Worm (Caenorhabditis elegans): ENCODE measurements around the gene C02F4.5.
A peak's percentile ranks its signal among the peaks of the same experiment; 100 is the strongest.

The C02F4.5 gene

ce11 chrIV:10501550-10502240 is 22.2 kb downstream of the C02F4.5 start, which contains the start of gene tax-6:
Gene tax-6, minus strand, starts transcription at chrIV:10501600.
- TF ChIP-seq snpc-1.3 (tag; optimal IDR thresholded peaks at IDR 0.05; ENCODE audit: insufficient read depth) (no peak), Y53F4B.3 (GFP tag; IDR thresholded peaks at IDR 0.05) (no peak), Y56A3A.18 (GFP tag; IDR thresholded peaks at IDR 0.05) (no peak), F22D6.2 (tag; optimal IDR thresholded peaks at IDR 0.05) (no peak), ztf-3 (GFP tag; optimal IDR thresholded peaks at IDR 0.05) (no peak), hmg-1.2 (GFP tag; IDR thresholded peaks at IDR 0.05) (no peak)

ce11 chrIV:10500481-10500880 is 23.5 kb downstream of the C02F4.5 start:
- no peak for TF ChIP-seq lin-54 (GFP tag; optimal IDR thresholded peaks at IDR 0.05)
- no peak for TF ChIP-seq hlh-26 (GFP tag; conservative IDR thresholded peaks at IDR 0.05)
- TF ChIP-seq ZK185.1 (tag; optimal IDR thresholded peaks at IDR 0.05; ENCODE audit: poor library complexity, severe bottlenecking), result no peak
- TF ChIP-seq rpc-1 (optimal IDR thresholded peaks at IDR 0.05), result no peak
- TF ChIP-seq rpc-1 (tag; optimal IDR thresholded peaks at IDR 0.05), result no peak
- TF ChIP-seq F22D6.2 (tag; optimal IDR thresholded peaks at IDR 0.05), result no peak
- no peak for TF ChIP-seq ekl-4 (GFP tag; IDR thresholded peaks at IDR 0.05)
- no peak for TF ChIP-seq madf-6 (GFP tag; IDR thresholded peaks at IDR 0.05)
- TF ChIP-seq snpc-1.1 (tag; optimal IDR thresholded peaks at IDR 0.05; ENCODE audit: insufficient read depth), result no peak
- TF ChIP-seq D2030.7 (GFP tag; IDR thresholded peaks at IDR 0.05), result no peak
- no peak for TF ChIP-seq lag-1 (GFP tag; IDR thresholded peaks at IDR 0.05)
- no peak for TF ChIP-seq dox-1 (GFP tag; IDR thresholded peaks at IDR 0.05)
- no peak for TF ChIP-seq egl-44 (GFP tag; IDR thresholded peaks at IDR 0.05)
- no peak for TF ChIP-seq die-1 (tag; optimal IDR thresholded peaks at IDR 0.05)
- no peak for TF ChIP-seq madf-10 (tag; optimal IDR thresholded peaks at IDR 0.05)
- no peak for TF ChIP-seq Y95B8A.8 (GFP tag; IDR thresholded peaks at IDR 0.05)
- TF ChIP-seq somi-1 (GFP tag; optimal IDR thresholded peaks at IDR 0.05), result no peak
- no peak for TF ChIP-seq hlh-12 (tag; optimal IDR thresholded peaks at IDR 0.05)
- TF ChIP-seq B0261.1 (tag; optimal IDR thresholded peaks at IDR 0.05), result no peak

- TF ChIP-seq egrh-3 (GFP tag; IDR thresholded peaks at IDR 0.05) (0 out of 2 replicates have a peak, but pooled peaks have one; percentile 4), madf-10 (tag; optimal IDR thresholded peaks at IDR 0.05) (peak; percentile 29), ztf-26 (tag; optimal IDR thresholded peaks at IDR 0.05) (no peak), gei-17 (GFP tag; optimal IDR thresholded peaks at IDR 0.05) (no peak), F57A8.1 (GFP tag; optimal IDR thresholded peaks at IDR 0.05) (no peak), C06A6.2 (GFP tag; conservative IDR thresholded peaks at IDR 0.05) (no peak), dox-1 (GFP tag; IDR thresholded peaks at IDR 0.05) (no peak), F52B5.7 (tag; optimal IDR thresholded peaks at IDR 0.05) (no peak), attf-5 (GFP tag; optimal IDR thresholded peaks at IDR 0.05) (peak; percentile 41), hmg-1.2 (GFP tag; IDR thresholded peaks at IDR 0.05) (peak; percentile 18; the same call in 1 of the 2 replicates), B0336.3 (GFP tag; IDR thresholded peaks at IDR 0.05) (0 out of 2 replicates have a peak, but pooled peaks have one; percentile 10), nhr-27 (tag; optimal IDR thresholded peaks at IDR 0.05) (no peak), K12H6.12 (tag; optimal IDR thresholded peaks at IDR 0.05) (peak; percentile 75), ZK185.1 (tag; optimal IDR thresholded peaks at IDR 0.05; ENCODE audit: poor library complexity, severe bottlenecking) (no peak), zfh-2 (GFP tag; conservative IDR thresholded peaks at IDR 0.05) (peak; percentile 85), ztf-3 (GFP tag; optimal IDR thresholded peaks at IDR 0.05) (no peak), somi-1 (GFP tag; optimal IDR thresholded peaks at IDR 0.05) (peak; percentile 14), ceh-27 (GFP tag; optimal IDR thresholded peaks at IDR 0.05) (peak; percentile 27), lsy-27 (tag; optimal IDR thresholded peaks at IDR 0.05; ENCODE audit: borderline replicate concordance, insufficient read depth) (no peak), F22D6.2 (tag; optimal IDR thresholded peaks at IDR 0.05) (no peak), ztf-28 (GFP tag; IDR thresholded peaks at IDR 0.05) (no peak), ccch-3 (GFP tag; optimal IDR thresholded peaks at IDR 0.05) (no peak), sptf-2 (GFP tag; optimal IDR thresholded peaks at IDR 0.05) (no peak), let-607 (tag; optimal IDR thresholded peaks at IDR 0.05) (no peak), T26A5.8 (tag; optimal IDR thresholded peaks at IDR 0.05) (no peak), egl-18 (GFP tag; IDR thresholded peaks at IDR 0.05) (no peak), mcd-1 (GFP tag; IDR thresholded peaks at IDR 0.05) (peak; percentile 28)
Measured at ce11 chrIV:10499948-10500356, 24.0 kb downstream of the C02F4.5 start.
